Fruit fly (Drosophila melanogaster): ENCODE data around the gene CG14778.

- TF ChIP-seq Sin3A (optimal IDR thresholded peaks at IDR 0.05) (no peak), insv (optimal IDR thresholded peaks at IDR 0.05) (no peak), Myc (optimal IDR thresholded peaks at IDR 0.05) (no peak), psq (optimal IDR thresholded peaks at IDR 0.05) (no peak), ttk (optimal IDR thresholded peaks at IDR 0.05) (no peak)
These were observed 45.5 kb downstream of the CG14778 start, which contains the start of gene CG14795 for dm6 chrX:1512753-1513226.
